Worm (Caenorhabditis elegans): ENCODE results near the gene C25F9.13.

ce11 chrV:19436307-19436706 is 37.5 kb upstream of the C25F9.13 start, which contains the start of gene C25F9.14:
- TF ChIP-seq ceh-34 (tag; optimal IDR thresholded peaks at IDR 0.05) (no peak), unc-86 (tag; optimal IDR thresholded peaks at IDR 0.05) (no peak), fax-1 (tag; optimal IDR thresholded peaks at IDR 0.05) (no peak)
